Worm (Caenorhabditis elegans): ENCODE data around the gene his-24.

Gene his-24

ce11 chrX:14466532-14466931 is 23.4 kb upstream of the his-24 start, which contains the start of gene M163.21:
Gene M163.21, plus strand, starts transcription at chrX:14466832.
- TF ChIP-seq egl-27 (tag; optimal IDR thresholded peaks at IDR 0.05) (no peak), alr-1 (tag; optimal IDR thresholded peaks at IDR 0.05) (no peak), unc-55 (GFP tag; optimal IDR thresholded peaks at IDR 0.05) (no peak), nhr-237 (tag; optimal IDR thresholded peaks at IDR 0.05) (no peak), nhr-25 (tag; optimal IDR thresholded peaks at IDR 0.05) (no peak), nhr-77 (tag; optimal IDR thresholded peaks at IDR 0.05) (no peak), peb-1 (tag; optimal IDR thresholded peaks at IDR 0.05) (no peak), unc-39 (tag; optimal IDR thresholded peaks at IDR 0.05) (no peak), nhr-23 (tag; optimal IDR thresholded peaks at IDR 0.05) (no peak), lin-39 (tag; optimal IDR thresholded peaks at IDR 0.05) (no peak), ztf-4 (tag; optimal IDR thresholded peaks at IDR 0.05) (no peak), crh-2 (tag; optimal IDR thresholded peaks at IDR 0.05) (no peak), skn-1 (tag; optimal IDR thresholded peaks at IDR 0.05) (no peak), elt-1 (tag; optimal IDR thresholded peaks at IDR 0.05) (no peak)

- TF ChIP-seq lin-13 (GFP tag; optimal IDR thresholded peaks at IDR 0.05), result no peak
Measured at ce11 chrX:14469284-14469683, 20.6 kb upstream of the his-24 start, which contains the start of gene M163.9. Gene M163.9, plus strand, starts transcription at chrX:14469584.

ce11 chrX:14470687-14471086 is 19.2 kb upstream of the his-24 start, which contains the start of gene M163.10:
Gene M163.10, plus strand, starts transcription at chrX:14470987.
- TF ChIP-seq nhr-6 (tag; optimal IDR thresholded peaks at IDR 0.05) (no peak), snpc-4 (tag; optimal IDR thresholded peaks at IDR 0.05) (no peak), R02D3.7 (tag; optimal IDR thresholded peaks at IDR 0.05) (no peak), lin-11 (tag; optimal IDR thresholded peaks at IDR 0.05) (no peak), gmeb-1 (tag; optimal IDR thresholded peaks at IDR 0.05) (no peak), lin-13 (GFP tag; optimal IDR thresholded peaks at IDR 0.05) (no peak), zag-1 (tag; optimal IDR thresholded peaks at IDR 0.05) (no peak), sma-3 (GFP tag; optimal IDR thresholded peaks at IDR 0.05) (no peak), ztf-1 (GFP tag; conservative IDR thresholded peaks at IDR 0.05) (no peak), nhr-237 (tag; optimal IDR thresholded peaks at IDR 0.05) (no peak)

ce11 chrX:14473740-14474139 is 16.2 kb upstream of the his-24 start, which contains the start of gene M163.5:
Gene M163.5, plus strand, starts transcription at chrX:14474040.
- TF ChIP-seq sma-9 (GFP tag; optimal IDR thresholded peaks at IDR 0.05), result no peak
- no peak for TF ChIP-seq sma-9 (tag; optimal IDR thresholded peaks at IDR 0.05)
- TF ChIP-seq unc-62 (GFP tag; optimal IDR thresholded peaks at IDR 0.05), result no peak
- no peak for TF ChIP-seq crh-2 (tag; optimal IDR thresholded peaks at IDR 0.05)
- TF ChIP-seq lsy-2 (tag; optimal IDR thresholded peaks at IDR 0.05), result no peak

- no peak for TF ChIP-seq nhr-23 (tag; optimal IDR thresholded peaks at IDR 0.05)
- TF ChIP-seq nhr-25 (tag; optimal IDR thresholded peaks at IDR 0.05), result no peak
- no peak for TF ChIP-seq ztf-1 (GFP tag; conservative IDR thresholded peaks at IDR 0.05)
- peak; percentile 75 for TF ChIP-seq sma-9 (GFP tag; optimal IDR thresholded peaks at IDR 0.05)
- TF ChIP-seq sma-9 (tag; optimal IDR thresholded peaks at IDR 0.05), result no peak
- peak in 1 of 2 experiments; percentile 31 for TF ChIP-seq lsy-2 (tag; optimal IDR thresholded peaks at IDR 0.05)
- no peak for TF ChIP-seq nhr-12 (tag; optimal IDR thresholded peaks at IDR 0.05)
- peak; percentile 26 for TF ChIP-seq fos-1 (tag; optimal IDR thresholded peaks at IDR 0.05)
- TF ChIP-seq ztf-11 (tag; optimal IDR thresholded peaks at IDR 0.05), result no peak
- no peak for TF ChIP-seq sem-4 (tag; optimal IDR thresholded peaks at IDR 0.05)
- TF ChIP-seq mab-5 (tag; optimal IDR thresholded peaks at IDR 0.05), result no peak
- TF ChIP-seq Y55F3AM.14 (GFP tag; optimal IDR thresholded peaks at IDR 0.05), result no peak
- TF ChIP-seq C34F6.9 (tag; optimal IDR thresholded peaks at IDR 0.05), result no peak
- TF ChIP-seq dmd-4 (tag; optimal IDR thresholded peaks at IDR 0.05), result no peak
- TF ChIP-seq sma-3 (GFP tag; optimal IDR thresholded peaks at IDR 0.05), result peak; percentile 89
- no peak for TF ChIP-seq elt-1 (tag; optimal IDR thresholded peaks at IDR 0.05)
- no peak for TF ChIP-seq ztf-4 (tag; optimal IDR thresholded peaks at IDR 0.05)
- no peak for TF ChIP-seq lin-39 (tag; optimal IDR thresholded peaks at IDR 0.05)
- TF ChIP-seq unc-62 (GFP tag; optimal IDR thresholded peaks at IDR 0.05), result no peak
- no peak for TF ChIP-seq unc-55 (GFP tag; optimal IDR thresholded peaks at IDR 0.05)
- no peak for TF ChIP-seq nhr-6 (tag; optimal IDR thresholded peaks at IDR 0.05)
- TF ChIP-seq blmp-1 (tag; optimal IDR thresholded peaks at IDR 0.05; ENCODE audit: insufficient read depth), result no peak
- TF ChIP-seq nhr-10 (tag; optimal IDR thresholded peaks at IDR 0.05), result peak; percentile 41
- peak; percentile 37 for TF ChIP-seq crh-2 (tag; optimal IDR thresholded peaks at IDR 0.05)
- no peak for TF ChIP-seq zag-1 (tag; optimal IDR thresholded peaks at IDR 0.05)
- TF ChIP-seq alr-1 (tag; optimal IDR thresholded peaks at IDR 0.05), result no peak
- TF ChIP-seq ceh-82 (tag; optimal IDR thresholded peaks at IDR 0.05), result no peak
- TF ChIP-seq F13H6.1 (tag; optimal IDR thresholded peaks at IDR 0.05), result peak; percentile 40
- peak; percentile 59 for TF ChIP-seq gmeb-1 (tag; optimal IDR thresholded peaks at IDR 0.05)
- TF ChIP-seq nhr-129 (tag; optimal IDR thresholded peaks at IDR 0.05), result peak; percentile 100
- peak; percentile 53 for TF ChIP-seq nhr-21 (tag; optimal IDR thresholded peaks at IDR 0.05)
- no peak for TF ChIP-seq skn-1 (tag; optimal IDR thresholded peaks at IDR 0.05)
- no peak for TF ChIP-seq aly-2 (tag; optimal IDR thresholded peaks at IDR 0.05)
- no peak for TF ChIP-seq mdl-1 (tag; optimal IDR thresholded peaks at IDR 0.05)
- TF ChIP-seq egl-27 (tag; optimal IDR thresholded peaks at IDR 0.05), result peak; percentile 26
Measured at ce11 chrX:14476625-14477257, 13.2 kb upstream of the his-24 start.

Measured in whole organism, L2 larva.